Worm (Caenorhabditis elegans) whole organism, late embryonic: Measurements from ENCODE around the gene K01A2.6.

Source experiments
- C38D4.7 ChIP-seq: fragments of 200-800 bp; sonication (Bioruptor generic); optimal IDR thresholded peaks from 2 replicates; lab custom pipeline; 2018; ENCODE audit warnings: mild to moderate bottlenecking, missing genetic modification characterization, moderate library complexity, missing compliant biosample characterization
- K02D7.2 ChIP-seq: sonication (generic microtip); optimal IDR thresholded peaks from 2 replicates; lab custom pipeline; 2017; ENCODE audit warnings: mild to moderate bottlenecking, missing genetic modification characterization, missing compliant biosample characterization
- K09A11.1 ChIP-seq: sonication (generic microtip); optimal IDR thresholded peaks from 2 replicates; lab custom pipeline; 2017; ENCODE audit warnings: antibody characterized with exemption, mild to moderate bottlenecking, missing genetic modification characterization, missing compliant biosample characterization; ENCODE audit not compliant: insufficient read depth
- T23F11.4 ChIP-seq: fragments of 200-800 bp; sonication (Bioruptor generic); optimal IDR thresholded peaks from 2 replicates; lab custom pipeline; 2018; ENCODE audit warnings: mild to moderate bottlenecking, missing genetic modification characterization, missing compliant biosample characterization
- ceh-18 ChIP-seq: sonication (generic microtip); optimal IDR thresholded peaks from 2 replicates; lab custom pipeline; 2016; ENCODE audit warnings: missing genetic modification characterization, missing compliant biosample characterization
- ceh-19 ChIP-seq: fragments of 200-800 bp; sonication (Bioruptor generic); optimal IDR thresholded peaks from 2 replicates; lab custom pipeline; 2018; ENCODE audit warnings: mild to moderate bottlenecking, missing genetic modification characterization, missing compliant biosample characterization
- ceh-22 ChIP-seq: sonication (generic microtip); optimal IDR thresholded peaks from 2 replicates; lab custom pipeline; 2017; ENCODE audit warnings: missing biosample characterization, missing genetic modification characterization
- ceh-30 ChIP-seq: fragments of 150-350 bp; optimal IDR thresholded peaks from 2 replicates; lab custom pipeline; 2014; ENCODE audit warnings: missing biosample characterization, missing genetic modification characterization
- ceh-31 ChIP-seq: sonication (generic microtip); optimal IDR thresholded peaks from 2 replicates; lab custom pipeline; 2016; ENCODE audit warnings: missing genetic modification characterization, missing compliant biosample characterization
- ceh-34 ChIP-seq: sonication (generic microtip); optimal IDR thresholded peaks from 2 replicates; lab custom pipeline; 2016; ENCODE audit warnings: mild to moderate bottlenecking, missing genetic modification characterization, missing compliant biosample characterization
- ceh-45 ChIP-seq: fragments of 200-800 bp; sonication (Bioruptor generic); IDR thresholded peaks from 2 replicates; pipeline ENCODE4 v1.3.6; 2022; ENCODE audit warnings: missing genetic modification reagents, missing genetic modification characterization, missing compliant biosample characterization
- ceh-48 ChIP-seq: sonication (generic microtip); optimal IDR thresholded peaks from 2 replicates; lab custom pipeline; 2016; ENCODE audit warnings: missing genetic modification characterization, inconsistent platforms, missing compliant biosample characterization
- ceh-6 ChIP-seq: fragments of 200-800 bp; sonication (Bioruptor generic); optimal IDR thresholded peaks from 2 replicates; lab custom pipeline; 2018; ENCODE audit warnings: mild to moderate bottlenecking, missing genetic modification characterization, missing compliant biosample characterization
- ceh-9 ChIP-seq: sonication (generic microtip); optimal IDR thresholded peaks from 2 replicates; lab custom pipeline; 2016; ENCODE audit warnings: mild to moderate bottlenecking, missing genetic modification characterization, inconsistent platforms, missing compliant biosample characterization
- dmd-4 ChIP-seq: sonication (generic microtip); optimal IDR thresholded peaks from 2 replicates; lab custom pipeline; 2016; ENCODE audit warnings: borderline replicate concordance, missing genetic modification characterization, missing compliant biosample characterization
- dve-1 ChIP-seq: sonication (generic microtip); optimal IDR thresholded peaks from 2 replicates; lab custom pipeline; 2017; ENCODE audit warnings: antibody characterized with exemption, mild to moderate bottlenecking, missing genetic modification characterization, missing compliant biosample characterization
- elt-2 ChIP-seq: sonication (generic microtip); optimal IDR thresholded peaks from 2 replicates; lab custom pipeline; 2016; ENCODE audit warnings: missing genetic modification reagents, missing genetic modification characterization, missing compliant biosample characterization
- ets-4 ChIP-seq: sonication (generic microtip); optimal IDR thresholded peaks from 2 replicates; lab custom pipeline; 2016; ENCODE audit warnings: missing genetic modification characterization, missing compliant biosample characterization
- eyg-1 ChIP-seq: sonication (generic microtip); optimal IDR thresholded peaks from 2 replicates; lab custom pipeline; 2016; ENCODE audit warnings: missing genotype, missing genetic modification characterization, missing compliant biosample characterization
- fkh-6 ChIP-seq: sonication (generic microtip); optimal IDR thresholded peaks from 2 replicates; lab custom pipeline; 2016; ENCODE audit warnings: missing genetic modification characterization, missing compliant biosample characterization
- hlh-15 ChIP-seq: sonication (generic microtip); optimal IDR thresholded peaks from 2 replicates; lab custom pipeline; 2016; ENCODE audit warnings: missing genetic modification characterization, missing compliant biosample characterization
- hlh-8 ChIP-seq: sonication (generic microtip); optimal IDR thresholded peaks from 2 replicates; lab custom pipeline; 2016; ENCODE audit warnings: missing genotype, missing genetic modification characterization, missing compliant biosample characterization
- lim-6 ChIP-seq: sonication (generic microtip); optimal IDR thresholded peaks from 2 replicates; lab custom pipeline; 2016; ENCODE audit warnings: missing genetic modification characterization, missing compliant biosample characterization
- lin-11 ChIP-seq: fragments of 200-800 bp; sonication (Bioruptor generic); optimal IDR thresholded peaks from 2 replicates; lab custom pipeline; 2018; ENCODE audit warnings: mild to moderate bottlenecking, missing genetic modification characterization, missing compliant biosample characterization
- madf-2 ChIP-seq: sonication (generic microtip); optimal IDR thresholded peaks from 2 replicates; lab custom pipeline; 2017; ENCODE audit warnings: missing genetic modification characterization, missing compliant biosample characterization
- mec-3 ChIP-seq: sonication (generic microtip); optimal IDR thresholded peaks from 2 replicates; lab custom pipeline; 2016; ENCODE audit warnings: borderline replicate concordance, missing genetic modification characterization, missing compliant biosample characterization
- nhr-232 ChIP-seq: sonication (generic microtip); optimal IDR thresholded peaks from 2 replicates; lab custom pipeline; 2016; ENCODE audit warnings: missing genetic modification characterization, missing compliant biosample characterization
- npax-4 ChIP-seq: sonication (generic microtip); optimal IDR thresholded peaks from 2 replicates; lab custom pipeline; 2016; ENCODE audit warnings: missing genetic modification characterization, missing compliant biosample characterization
- odd-2 ChIP-seq: sonication (generic microtip); optimal IDR thresholded peaks from 2 replicates; lab custom pipeline; 2017; ENCODE audit warnings: antibody characterized with exemption, mild to moderate bottlenecking, missing genetic modification characterization, missing compliant biosample characterization
- pag-3 ChIP-seq: sonication (generic microtip); optimal IDR thresholded peaks from 2 replicates; lab custom pipeline; 2016; ENCODE audit warnings: missing compliant biosample characterization, missing genetic modification characterization, borderline replicate concordance
- pax-1 ChIP-seq: fragments of 150-350 bp; optimal IDR thresholded peaks from 2 replicates; lab custom pipeline; 2014; ENCODE audit warnings: missing biosample characterization, missing genetic modification characterization
- pha-4 ChIP-seq: fragments of 150-350 bp; optimal IDR thresholded peaks from 2 replicates; lab custom pipeline; 2018; ENCODE audit warnings: missing biosample characterization, missing genetic modification reagents, missing genetic modification characterization
- pros-1 ChIP-seq: fragments of 150-350 bp; optimal IDR thresholded peaks from 2 replicates; lab custom pipeline; 2014; ENCODE audit warnings: missing biosample characterization, missing genetic modification reagents, missing genetic modification characterization
- ref-2 ChIP-seq: sonication (generic microtip); optimal IDR thresholded peaks from 2 replicates; lab custom pipeline; 2016; ENCODE audit warnings: missing genetic modification characterization, missing compliant biosample characterization
- rnt-1 ChIP-seq: sonication (generic microtip); optimal IDR thresholded peaks from 2 replicates; lab custom pipeline; 2016; ENCODE audit warnings: missing genetic modification characterization, missing compliant biosample characterization
- sox-2 ChIP-seq: fragments of 200-800 bp; sonication (Bioruptor generic); IDR thresholded peaks from 2 replicates; pipeline ENCODE4 v1.3.6; 2022; ENCODE audit warnings: missing genetic modification reagents, missing genetic modification characterization, missing compliant biosample characterization
- syd-9 ChIP-seq: sonication (generic microtip); optimal IDR thresholded peaks from 2 replicates; lab custom pipeline; 2016; ENCODE audit warnings: mild to moderate bottlenecking, missing genetic modification characterization, moderate library complexity, missing compliant biosample characterization
- tbx-2 ChIP-seq: sonication (generic microtip); optimal IDR thresholded peaks from 2 replicates; lab custom pipeline; 2016; ENCODE audit warnings: missing genetic modification characterization, missing compliant biosample characterization
- unc-55 ChIP-seq: sonication (generic microtip); optimal IDR thresholded peaks from 2 replicates; lab custom pipeline; 2017; ENCODE audit warnings: missing biosample characterization, missing genetic modification reagents, missing genetic modification characterization
- zip-5 ChIP-seq: sonication (generic microtip); optimal IDR thresholded peaks from 2 replicates; lab custom pipeline; 2016; ENCODE audit warnings: missing genetic modification characterization, missing compliant biosample characterization

The K01A2.6 gene

DNA sequence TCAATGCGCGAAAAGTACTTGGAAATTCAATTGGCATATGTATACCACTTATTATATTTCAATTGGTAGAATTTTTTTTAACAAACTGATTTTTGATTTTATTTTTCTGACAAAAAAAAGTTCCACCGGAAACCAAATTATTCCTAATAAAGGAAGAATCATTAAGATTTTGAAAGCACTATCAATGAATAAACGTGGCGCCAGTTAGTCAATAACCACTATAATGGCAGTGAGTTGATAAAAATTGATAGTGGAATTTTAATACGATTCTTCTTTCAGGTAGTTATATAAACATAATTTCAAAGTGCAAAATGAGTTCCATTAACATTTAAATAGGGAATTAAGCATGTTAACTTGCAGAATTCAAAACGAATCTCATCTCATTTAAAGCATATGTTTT, 5.9 kb downstream of the K01A2.6 start, which contains the start of gene col-69:
col-69 (minus strand) TSS at position 101 of the 400 bp plus-strand sequence.
- no peak for TF ChIP-seq ceh-19
- no peak for TF ChIP-seq ceh-30

DNA sequence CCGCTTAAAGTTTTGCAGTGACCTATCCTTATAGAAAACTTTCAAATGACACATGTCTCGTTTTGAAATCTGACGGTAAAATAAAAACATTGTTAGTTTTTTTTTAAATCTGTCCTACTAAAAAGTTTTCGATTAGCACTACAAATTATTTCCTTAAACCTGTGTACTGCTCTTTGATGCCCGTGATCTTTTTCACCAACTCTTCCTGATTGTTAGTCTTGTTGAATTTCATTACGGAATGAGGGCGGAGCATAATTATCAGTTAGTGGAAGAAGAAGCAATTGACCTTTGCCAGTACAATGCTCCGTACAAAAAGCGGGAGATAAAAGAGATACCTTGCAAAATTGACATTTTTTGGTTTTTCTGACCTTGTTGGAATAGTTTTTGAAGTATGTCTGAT, 7.4 kb downstream of the K01A2.6 start, which contains the start of gene K01A2.4:
K01A2.4 (plus strand) TSS at position 301 of the 400 bp plus-strand sequence.
- TF ChIP-seq ceh-9 (tag; lab: Kevin White, UChicago) (no peak), pha-4 (no peak), ets-4 (tag; lab: Kevin White, UChicago) (no peak), C38D4.7 (GFP tag; lab: Kevin White, UChicago) (no peak), ceh-45 (GFP tag; lab: Robert Waterston, UW) (no peak), eyg-1 (no peak), rnt-1 (tag; lab: Kevin White, UChicago) (no peak), ref-2 (tag; lab: Kevin White, UChicago) (no peak), tbx-2 (tag; lab: Kevin White, UChicago) (no peak), ceh-18 (tag; lab: Kevin White, UChicago) (no peak), unc-55 (no peak), pag-3 (no peak), ceh-22 (tag; lab: Kevin White, UChicago) (no peak), T23F11.4 (no peak), mec-3 (tag; lab: Kevin White, UChicago) (no peak), syd-9 (tag; lab: Kevin White, UChicago) (no peak), ceh-19 (no peak)

DNA sequence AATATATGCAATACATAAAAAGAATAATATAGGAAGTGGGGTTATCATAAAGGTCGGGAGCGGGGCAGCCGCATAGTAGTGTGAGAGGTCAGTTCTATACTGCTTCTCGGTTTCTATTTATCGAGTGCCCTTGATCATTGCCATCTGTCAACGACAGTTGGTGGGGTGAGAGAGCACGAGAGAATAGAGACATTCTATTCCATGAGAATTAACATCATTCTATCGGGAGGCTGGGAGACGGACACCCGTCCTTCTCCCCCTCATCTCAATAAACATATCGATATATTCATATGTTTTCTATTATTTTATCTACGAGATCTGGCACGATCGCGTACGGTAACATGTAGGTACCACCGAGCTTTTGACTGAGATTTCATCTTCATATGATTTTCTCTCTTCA, 12.3 kb downstream of the K01A2.6 start, which contains the start of gene mps-2:
mps-2 (minus strand) TSS at position 101 of the 400 bp plus-strand sequence.
- TF ChIP-seq unc-55: peak; percentile 9

ce11 chrII:313540-313939, 13.8 kb downstream of the K01A2.6 start:
- TF ChIP-seq elt-2 (tag; lab: Kevin White, UChicago): peak; percentile 66
- TF ChIP-seq ref-2 (tag; lab: Kevin White, UChicago): peak; percentile 18
- TF ChIP-seq ceh-48 (tag; lab: Kevin White, UChicago): no peak
- TF ChIP-seq rnt-1 (tag; lab: Kevin White, UChicago): peak; percentile 15
- peak; percentile 65 for TF ChIP-seq unc-55
- TF ChIP-seq, all 69 proteins: peak for 4

DNA sequence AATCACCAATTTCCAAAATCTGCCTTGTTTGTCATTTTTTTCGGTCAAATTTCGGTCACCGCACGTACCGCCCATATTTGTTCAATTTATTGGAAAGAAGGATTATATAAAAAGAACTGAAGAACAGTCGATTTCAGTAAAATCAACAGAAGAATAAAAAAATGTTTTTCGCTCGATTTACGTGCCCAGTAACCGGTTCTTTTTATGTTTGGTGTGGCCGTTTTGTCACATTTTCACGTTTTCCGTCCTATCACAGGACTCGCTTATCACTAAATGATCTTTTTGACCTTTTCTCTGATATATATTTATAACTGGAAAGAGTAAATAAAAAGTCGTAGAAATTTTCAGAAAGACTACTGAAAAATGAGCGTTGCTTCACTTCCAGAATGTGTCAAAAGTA, 19.7 kb downstream of the K01A2.6 start, which contains the start of gene far-7:
far-7 (plus strand) TSS at position 331 of the 400 bp plus-strand sequence.
- TF ChIP-seq odd-2 (tag; lab: Kevin White, UChicago) (no peak), hlh-15 (tag; lab: Kevin White, UChicago) (no peak), ceh-31 (tag; lab: Kevin White, UChicago) (no peak), ceh-34 (tag; lab: Kevin White, UChicago) (no peak), elt-2 (tag; lab: Kevin White, UChicago) (no peak), C38D4.7 (GFP tag; lab: Kevin White, UChicago) (no peak), lim-6 (tag; lab: Kevin White, UChicago) (no peak), sox-2 (GFP tag; lab: Robert Waterston, UW) (no peak), ceh-22 (tag; lab: Kevin White, UChicago) (no peak), mec-3 (tag; lab: Kevin White, UChicago) (no peak), pax-1 (no peak), zip-5 (no peak), lin-11 (tag; lab: Kevin White, UChicago) (no peak)

DNA sequence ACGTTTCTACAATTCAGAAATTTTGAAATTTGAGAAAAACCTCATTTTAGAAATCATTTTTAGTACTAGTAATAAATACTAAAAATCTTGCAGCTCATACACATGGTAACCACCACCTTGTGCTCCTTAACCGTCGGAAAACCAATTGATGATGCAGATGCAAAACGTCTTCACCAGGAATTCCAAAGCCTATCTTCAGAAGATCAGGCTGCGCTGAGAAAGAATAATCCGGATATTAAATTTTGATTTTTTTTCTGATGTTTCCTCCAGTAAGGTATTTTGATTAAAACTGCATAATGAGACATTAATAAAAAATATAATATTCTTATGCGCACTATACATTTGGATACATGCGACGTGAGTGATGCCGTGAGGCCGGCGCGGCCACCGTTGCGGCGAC, 21.0 kb downstream of the K01A2.6 start:
- TF ChIP-seq dmd-4 (tag; lab: Kevin White, UChicago): no peak

DNA sequence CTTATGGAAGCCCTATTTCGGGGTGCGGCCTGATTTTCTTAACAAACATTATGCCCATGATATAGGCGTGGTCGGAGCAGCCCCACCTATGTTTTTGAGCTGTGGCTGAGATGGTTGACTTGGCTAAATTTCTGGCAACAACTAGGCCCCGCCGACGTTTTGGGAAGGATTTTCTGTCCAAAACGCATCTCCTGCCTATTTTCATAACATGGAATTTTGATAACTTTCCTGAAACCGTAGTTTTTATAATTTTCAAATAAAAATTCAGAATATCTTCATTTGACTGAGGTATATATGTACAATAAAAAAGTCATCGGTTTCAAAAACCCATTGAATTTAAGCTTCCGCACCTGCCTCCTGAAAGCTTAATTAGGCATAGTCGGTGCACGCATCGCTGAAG, 21.4 kb downstream of the K01A2.6 start:
- TF ChIP-seq hlh-8 (tag; lab: Kevin White, UChicago): no peak
- TF ChIP-seq syd-9 (tag; lab: Kevin White, UChicago): no peak
- TF ChIP-seq npax-4 (tag; lab: Kevin White, UChicago): no peak
- TF ChIP-seq dve-1 (tag; lab: Kevin White, UChicago): no peak
- TF ChIP-seq pros-1 (tag; lab: Kevin White, UChicago): no peak
- TF ChIP-seq madf-2 (tag; lab: Kevin White, UChicago): no peak
- TF ChIP-seq K02D7.2: no peak
- no peak for TF ChIP-seq K09A11.1
- no peak for TF ChIP-seq nhr-232 (tag; lab: Kevin White, UChicago)
- no peak for TF ChIP-seq ceh-6 (GFP tag; lab: Kevin White, UChicago)
- TF ChIP-seq ceh-22 (tag; lab: Kevin White, UChicago): no peak
- TF ChIP-seq eyg-1: no peak
- TF ChIP-seq fkh-6 (tag; lab: Kevin White, UChicago): no peak
- TF ChIP-seq mec-3 (tag; lab: Kevin White, UChicago): no peak
- no peak for TF ChIP-seq ceh-18 (tag; lab: Kevin White, UChicago)
- no peak for TF ChIP-seq pax-1
- no peak for TF ChIP-seq ceh-9 (tag; lab: Kevin White, UChicago)
